Fruit fly (Drosophila melanogaster) whole organism, embryonic: Measurements from ENCODE around the gene Trm7-34.

ENCODE experiments used
- ATbp ChIP-seq: fragments of 200-800 bp; sonication (Bioruptor generic); optimal IDR thresholded peaks from 2 replicates; lab custom pipeline; 2017; ENCODE audit warnings: missing biosample characterization, mild to moderate bottlenecking, missing genetic modification characterization, missing genetic modification reagents
- Abd-B ChIP-seq: fragments of 200-800 bp; sonication (Bioruptor generic); optimal IDR thresholded peaks from 2 replicates; lab custom pipeline; 2018; ENCODE audit warnings: missing biosample characterization, mild to moderate bottlenecking, missing genetic modification characterization, moderate library complexity
- B-H2 ChIP-seq: fragments of 200-800 bp; sonication (Bioruptor generic); optimal IDR thresholded peaks from 2 replicates; lab custom pipeline; 2018; ENCODE audit warnings: missing biosample characterization, mild to moderate bottlenecking, missing genetic modification characterization
- CG10274 ChIP-seq: fragments of 200-800 bp; sonication (Bioruptor generic); optimal IDR thresholded peaks from 3 replicates; lab custom pipeline; 2017; ENCODE audit warnings: missing biosample characterization, mild to moderate bottlenecking, missing genetic modification characterization
- CG10565 ChIP-seq: fragments of 200-800 bp; sonication (Bioruptor generic); optimal IDR thresholded peaks from 3 replicates; lab custom pipeline; 2016; ENCODE audit warnings: missing biosample characterization, mild to moderate bottlenecking, missing genetic modification characterization
- CG11723 ChIP-seq: fragments of 200-800 bp; sonication (Bioruptor generic); optimal IDR thresholded peaks from 2 replicates; lab custom pipeline; 2017; ENCODE audit warnings: missing biosample characterization, mild to moderate bottlenecking, missing genetic modification characterization
- CG14441 ChIP-seq: fragments of 200-800 bp; sonication (Bioruptor generic); IDR thresholded peaks from 2 replicates; pipeline ENCODE4 v1.3.6; 2022; ENCODE audit warnings: missing biosample characterization, missing genetic modification characterization
- CG1529 ChIP-seq: fragments of 200-800 bp; sonication (Bioruptor generic); optimal IDR thresholded peaks from 3 replicates; lab custom pipeline; 2018; ENCODE audit warnings: missing biosample characterization, missing genetic modification characterization
- CG15479 ChIP-seq: fragments of 200-800 bp; sonication (Bioruptor generic); optimal IDR thresholded peaks from 3 replicates; lab custom pipeline; 2019; ENCODE audit warnings: missing biosample characterization, mild to moderate bottlenecking, missing genetic modification characterization, moderate library complexity
- CG15514 ChIP-seq: fragments of 200-800 bp; sonication (Bioruptor generic); optimal IDR thresholded peaks from 3 replicates; lab custom pipeline; 2017; ENCODE audit warnings: missing biosample characterization, missing genetic modification characterization, mild to moderate bottlenecking, moderate library complexity, missing genetic modification reagents
- CG15696 ChIP-seq: fragments of 200-800 bp; sonication (Bioruptor generic); optimal IDR thresholded peaks from 2 replicates; lab custom pipeline; 2019; ENCODE audit warnings: missing biosample characterization, mild to moderate bottlenecking, missing genetic modification characterization, moderate library complexity
- CG1602 ChIP-seq: fragments of 200-800 bp; sonication (Bioruptor generic); optimal IDR thresholded peaks from 3 replicates; lab custom pipeline; 2016; ENCODE audit warnings: missing biosample characterization, missing genetic modification characterization
- CG17359 ChIP-seq: fragments of 200-800 bp; sonication (Bioruptor generic); optimal IDR thresholded peaks from 3 replicates; lab custom pipeline; 2018; ENCODE audit warnings: missing biosample characterization, mild to moderate bottlenecking, missing genetic modification characterization, moderate library complexity
- CG17829 ChIP-seq: fragments of 200-800 bp; optimal IDR thresholded peaks from 2 replicates; lab custom pipeline; 2019; ENCODE audit warnings: missing biosample characterization, mild to moderate bottlenecking, missing genetic modification characterization, moderate library complexity
- CG2116 ChIP-seq: fragments of 200-800 bp; sonication (Bioruptor generic); optimal IDR thresholded peaks from 3 replicates; lab custom pipeline; 2018; ENCODE audit warnings: missing biosample characterization, mild to moderate bottlenecking, missing genetic modification characterization
- CG2120 ChIP-seq: fragments of 200-800 bp; sonication (Bioruptor generic); optimal IDR thresholded peaks from 3 replicates; lab custom pipeline; 2016; ENCODE audit warnings: missing biosample characterization, missing genetic modification characterization
- CG2199 ChIP-seq: fragments of 200-800 bp; sonication (Bioruptor generic); IDR thresholded peaks from 3 replicates; pipeline ENCODE4 v1.3.6; 2022; ENCODE audit warnings: missing biosample characterization, missing genetic modification characterization
- CG30020 ChIP-seq: fragments of 200-800 bp; optimal IDR thresholded peaks from 2 replicates; lab custom pipeline; 2019; ENCODE audit warnings: missing biosample characterization, mild to moderate bottlenecking, missing genetic modification characterization, moderate library complexity
- CG34224 ChIP-seq: fragments of 200-800 bp; sonication (Bioruptor generic); IDR thresholded peaks from 3 replicates; pipeline ENCODE4 v1.3.6; 2022; ENCODE audit warnings: missing biosample characterization, missing genetic modification characterization; ENCODE audit not compliant: partially characterized antibody
- CG3847 ChIP-seq: fragments of 200-800 bp; sonication (Bioruptor generic); IDR thresholded peaks from 2 replicates; pipeline ENCODE4 v1.3.6; 2022; ENCODE audit warnings: missing biosample characterization, missing genetic modification characterization
- CG6175 ChIP-seq: fragments of 200-800 bp; sonication (Bioruptor generic); IDR thresholded peaks from 3 replicates; pipeline ENCODE4 v1.3.6; 2022; ENCODE audit warnings: missing biosample characterization, missing genetic modification characterization
- CG6683 ChIP-seq: fragments of 200-800 bp; sonication (Bioruptor generic); optimal IDR thresholded peaks from 2 replicates; lab custom pipeline; 2017; ENCODE audit warnings: missing biosample characterization, mild to moderate bottlenecking, missing genetic modification characterization, missing genetic modification reagents
- CG6813 ChIP-seq: fragments of 200-800 bp; sonication (Bioruptor generic); optimal IDR thresholded peaks from 2 replicates; lab custom pipeline; 2017; ENCODE audit warnings: missing biosample characterization, missing genetic modification characterization, mild to moderate bottlenecking, moderate library complexity, missing genetic modification reagents
- CG7745 ChIP-seq: fragments of 200-800 bp; sonication (Bioruptor generic); optimal IDR thresholded peaks from 2 replicates; lab custom pipeline; 2018; ENCODE audit warnings: missing biosample characterization, mild to moderate bottlenecking, missing genetic modification characterization, moderate library complexity
- CG8944 ChIP-seq: fragments of 200-800 bp; sonication (Bioruptor generic); optimal IDR thresholded peaks from 3 replicates; lab custom pipeline; 2016; ENCODE audit warnings: missing biosample characterization, missing genetic modification characterization
- CG9797 ChIP-seq: fragments of 200-800 bp; sonication (Bioruptor generic); optimal IDR thresholded peaks from 3 replicates; lab custom pipeline; 2018; ENCODE audit warnings: missing biosample characterization, mild to moderate bottlenecking, missing genetic modification characterization
- Dll ChIP-seq: fragments of 200-800 bp; sonication (Bioruptor generic); IDR thresholded peaks from 4 replicates; pipeline ENCODE4 v1.3.6; 2022; ENCODE audit warnings: missing biosample characterization, missing genetic modification characterization; ENCODE audit not compliant: partially characterized antibody
- Ets97D ChIP-seq: fragments of 200-800 bp; sonication (Bioruptor generic); optimal IDR thresholded peaks from 3 replicates; lab custom pipeline; 2016; ENCODE audit warnings: missing biosample characterization, missing genetic modification characterization
- Usf ChIP-seq: fragments of 200-800 bp; sonication (Bioruptor generic); optimal IDR thresholded peaks from 2 replicates; lab custom pipeline; 2017; ENCODE audit warnings: missing genotype, missing biosample characterization, missing genetic modification characterization
- ase ChIP-seq: fragments of 200-800 bp; sonication (Bioruptor generic); IDR thresholded peaks from 3 replicates; pipeline ENCODE4 v1.3.6; 2022; ENCODE audit warnings: missing biosample characterization, missing genetic modification characterization
- cad ChIP-seq: fragments of >200 bp; optimal IDR thresholded peaks from 2 replicates; lab custom pipeline; 2017; ENCODE audit warnings: missing biosample characterization, missing genetic modification characterization
- chn ChIP-seq: fragments of 200-800 bp; sonication (Bioruptor generic); optimal IDR thresholded peaks from 2 replicates; lab custom pipeline; 2016; ENCODE audit warnings: missing biosample characterization, missing genetic modification characterization
- crp ChIP-seq, 2 experiments: fragments of 200-800 bp; sonication (Bioruptor generic); optimal IDR thresholded peaks; 2 replicates in 1 of 2; 3 replicates in 1 of 2; lab custom pipeline; 2017; ENCODE audit warnings: missing biosample characterization in 2 of 2, missing genetic modification characterization in 2 of 2, mild to moderate bottlenecking in 1 of 2, moderate library complexity in 1 of 2
- exex ChIP-seq: fragments of 200-800 bp; sonication (Bioruptor generic); optimal IDR thresholded peaks from 4 replicates; lab custom pipeline; 2018; ENCODE audit warnings: missing biosample characterization, mild to moderate bottlenecking, missing genetic modification characterization, moderate library complexity
- fd102C ChIP-seq: fragments of 200-800 bp; sonication (Bioruptor generic); optimal IDR thresholded peaks from 2 replicates; lab custom pipeline; 2018; ENCODE audit warnings: missing biosample characterization, mild to moderate bottlenecking, missing genetic modification characterization, moderate library complexity
- fd3F ChIP-seq: fragments of 200-800 bp; sonication (Bioruptor generic); optimal IDR thresholded peaks from 2 replicates; lab custom pipeline; 2018; ENCODE audit warnings: missing biosample characterization, mild to moderate bottlenecking, missing genetic modification characterization, moderate library complexity
- ham ChIP-seq: fragments of 200-800 bp; sonication (Bioruptor generic); IDR thresholded peaks from 2 replicates; pipeline ENCODE4 v1.3.6; 2022; ENCODE audit warnings: missing biosample characterization, missing genetic modification characterization
- lab ChIP-seq: fragments of 200-800 bp; sonication (Bioruptor generic); optimal IDR thresholded peaks from 3 replicates; lab custom pipeline; 2017; ENCODE audit warnings: missing biosample characterization, missing genetic modification characterization, mild to moderate bottlenecking, moderate library complexity, missing genetic modification reagents
- lmd ChIP-seq: fragments of 200-800 bp; sonication (Bioruptor generic); IDR thresholded peaks from 2 replicates; pipeline ENCODE4 v1.3.6; 2022; ENCODE audit warnings: missing biosample characterization, missing genetic modification characterization
- mirr ChIP-seq: fragments of 200-800 bp; sonication (Bioruptor generic); optimal IDR thresholded peaks from 3 replicates; lab custom pipeline; 2018; ENCODE audit warnings: missing biosample characterization, mild to moderate bottlenecking, missing genetic modification characterization
- nerfin-1 ChIP-seq: fragments of 200-800 bp; sonication (Bioruptor generic); optimal IDR thresholded peaks from 3 replicates; lab custom pipeline; 2019; ENCODE audit warnings: missing biosample characterization, mild to moderate bottlenecking, missing genetic modification characterization, moderate library complexity
- otp ChIP-seq: fragments of 200-800 bp; sonication (Bioruptor generic); IDR thresholded peaks from 3 replicates; pipeline ENCODE4, ENCODE4 v1.3.6; 2022; ENCODE audit warnings: missing biosample characterization, missing genetic modification characterization
- pho ChIP-seq: fragments of 200-800 bp; sonication (Bioruptor generic); optimal IDR thresholded peaks from 2 replicates; lab custom pipeline; 2016; ENCODE audit warnings: missing biosample characterization, missing genetic modification characterization
- phol ChIP-seq: fragments of 200-800 bp; sonication (Bioruptor generic); optimal IDR thresholded peaks from 3 replicates; lab custom pipeline; 2018; ENCODE audit warnings: missing biosample characterization, mild to moderate bottlenecking, missing genetic modification characterization, moderate library complexity
- pzg ChIP-seq: fragments of 200-800 bp; sonication (Bioruptor generic); optimal IDR thresholded peaks from 3 replicates; lab custom pipeline; 2018; ENCODE audit warnings: missing biosample characterization, mild to moderate bottlenecking, missing genetic modification characterization, moderate library complexity
- ranshi ChIP-seq: fragments of 200-800 bp; sonication (Bioruptor generic); IDR thresholded peaks from 2 replicates; pipeline ENCODE4 v1.3.6; 2022; ENCODE audit warnings: missing biosample characterization, missing genetic modification characterization
- sisA ChIP-seq: fragments of 200-800 bp; sonication (Bioruptor generic); IDR thresholded peaks from 2 replicates; pipeline ENCODE4 v1.3.6; 2022; ENCODE audit warnings: missing biosample characterization, missing genetic modification characterization
- sr ChIP-seq: fragments of 200-800 bp; sonication (Bioruptor generic); IDR thresholded peaks from 3 replicates; pipeline ENCODE4 v1.3.6; 2022; ENCODE audit warnings: missing biosample characterization, missing genetic modification characterization
- tx ChIP-seq: fragments of 200-800 bp; sonication (Bioruptor generic); optimal IDR thresholded peaks from 2 replicates; lab custom pipeline; 2016; ENCODE audit warnings: missing biosample characterization, missing genetic modification characterization
- vnd ChIP-seq: fragments of 200-800 bp; sonication (Bioruptor generic); IDR thresholded peaks from 3 replicates; pipeline ENCODE4 v1.3.6; 2022; ENCODE audit warnings: missing biosample characterization, missing genetic modification characterization; ENCODE audit not compliant: partially characterized antibody
- wek ChIP-seq: fragments of 200-800 bp; sonication (Bioruptor generic); optimal IDR thresholded peaks from 3 replicates; lab custom pipeline; 2018; ENCODE audit warnings: missing biosample characterization, mild to moderate bottlenecking, missing genetic modification characterization, moderate library complexity

The Trm7-34 gene

dm6 chr3R:21133951-21134350, 270 bp upstream of the Trm7-34 start, which contains the start of gene Usp8 (continued):
- peak; percentile 28 for TF ChIP-seq Abd-B
- TF ChIP-seq CG15696 (tag; lab: Kevin White, UChicago): peak; percentile 37
- no peak for TF ChIP-seq fd3F (GFP tag; lab: Kevin White, UChicago)
- TF ChIP-seq CG7745 (tag; lab: Kevin White, UChicago): no peak
- TF ChIP-seq CG3847 (GFP tag; lab: Robert Waterston, UW): 0 out of 2 replicates have a peak, but pooled peaks have one; percentile 25
- TF ChIP-seq ase (GFP tag; lab: Robert Waterston, UW): 0 out of 3 replicates have a peak, but pooled peaks have one; percentile 10
- TF ChIP-seq Usf (GFP tag; lab: Kevin White, UChicago): no peak
- TF ChIP-seq CG14441 (GFP tag; lab: Robert Waterston, UW): no peak
- TF ChIP-seq nerfin-1 (tag; lab: Kevin White, UChicago): peak; percentile 11
- no peak for TF ChIP-seq CG1602 (GFP tag; lab: Kevin White, UChicago)
- no peak for TF ChIP-seq CG6175 (GFP tag; lab: Robert Waterston, UW)
- no peak for TF ChIP-seq sisA
- TF ChIP-seq vnd: no peak
- TF ChIP-seq ham: no peak
- peak; percentile 71 for TF ChIP-seq CG15479
- TF ChIP-seq CG10274 (GFP tag; lab: Kevin White, UChicago): no peak
- TF ChIP-seq lmd (GFP tag; lab: Robert Waterston, UW): no peak
- TF ChIP-seq B-H2 (GFP tag; lab: Kevin White, UChicago): no peak
- peak; percentile 24 for TF ChIP-seq pzg (GFP tag; lab: Kevin White, UChicago)
- no peak for TF ChIP-seq otp (GFP tag; lab: Robert Waterston, UW)
- TF ChIP-seq CG10565 (GFP tag; lab: Kevin White, UChicago): no peak
- peak; percentile 64 for TF ChIP-seq CG30020 (tag; lab: Kevin White, UChicago)
- no peak for TF ChIP-seq Ets97D (GFP tag; lab: Kevin White, UChicago)
- no peak for TF ChIP-seq chn (GFP tag; lab: Kevin White, UChicago)
- TF ChIP-seq CG17359 (tag; lab: Kevin White, UChicago): no peak
- TF ChIP-seq mirr (GFP tag; lab: Kevin White, UChicago): no peak
- TF ChIP-seq CG9797 (GFP tag; lab: Kevin White, UChicago): no peak
- TF ChIP-seq ranshi (GFP tag; lab: Robert Waterston, UW): no peak
- peak; percentile 23 for TF ChIP-seq CG17829 (tag; lab: Kevin White, UChicago)
- no peak for TF ChIP-seq sr (GFP tag; lab: Robert Waterston, UW)
- TF ChIP-seq wek (GFP tag; lab: Kevin White, UChicago): no peak
- TF ChIP-seq CG8944: no peak
- TF ChIP-seq CG2120 (GFP tag; lab: Kevin White, UChicago): peak; percentile 33
- peak in 1 of 2 experiments; percentile 74 for TF ChIP-seq crp (GFP tag; optimal IDR thresholded peaks at IDR 0.05; lab: Kevin White, UChicago)
- no peak for TF ChIP-seq CG15514
- no peak for TF ChIP-seq Dll (GFP tag; lab: Robert Waterston, UW)
- no peak for TF ChIP-seq fd102C (GFP tag; lab: Kevin White, UChicago)
- no peak for TF ChIP-seq tx
- TF ChIP-seq CG6683 (GFP tag; lab: Kevin White, UChicago): no peak
- no peak for TF ChIP-seq CG11723
- no peak for TF ChIP-seq exex (tag; lab: Kevin White, UChicago)
- no peak for TF ChIP-seq pho (GFP tag; lab: Kevin White, UChicago)
- TF ChIP-seq CG2199 (GFP tag; lab: Robert Waterston, UW): no peak
- TF ChIP-seq CG1529 (GFP tag; lab: Kevin White, UChicago): no peak
- TF ChIP-seq phol (tag; lab: Kevin White, UChicago): peak; percentile 68
- TF ChIP-seq CG2116 (GFP tag; lab: Kevin White, UChicago): peak; percentile 74
- no peak for TF ChIP-seq ATbp (GFP tag; lab: Kevin White, UChicago)
- TF ChIP-seq CG34224: no peak
- no peak for TF ChIP-seq lab
- no peak for TF ChIP-seq cad
- no peak for TF ChIP-seq CG6813
